Fruit fly (Drosophila melanogaster) whole organism, embryonic: ENCODE results near the gene CG14721.

ENCODE experiments used
- Ada2b ChIP-seq: fragments of 200-800 bp; sonication (Bioruptor generic); IDR thresholded peaks from 2 replicates; pipeline ENCODE4 v1.3.6; 2022; ENCODE audit warnings: missing biosample characterization, missing genetic modification characterization
- B-H2 ChIP-seq: fragments of 200-800 bp; sonication (Bioruptor generic); optimal IDR thresholded peaks from 2 replicates; lab custom pipeline; 2018; ENCODE audit warnings: missing biosample characterization, mild to moderate bottlenecking, missing genetic modification characterization
- CG10267 ChIP-seq: fragments of 200-800 bp; sonication (Bioruptor generic); optimal IDR thresholded peaks from 2 replicates; lab custom pipeline; 2018; ENCODE audit warnings: missing biosample characterization, mild to moderate bottlenecking, missing genetic modification characterization, moderate library complexity
- CG11247 ChIP-seq: fragments of 200-800 bp; sonication (Bioruptor generic); IDR thresholded peaks from 2 replicates; pipeline ENCODE4 v1.3.6; 2022; ENCODE audit warnings: missing biosample characterization, missing genetic modification characterization
- CG11695 ChIP-seq: fragments of 200-800 bp; sonication (Bioruptor generic); IDR thresholded peaks from 3 replicates; pipeline ENCODE4 v1.3.6; 2022; ENCODE audit warnings: missing biosample characterization, missing genetic modification characterization
- CG12236 ChIP-seq: fragments of 200-800 bp; sonication (Bioruptor generic); optimal IDR thresholded peaks from 2 replicates; lab custom pipeline; 2016; ENCODE audit warnings: missing biosample characterization, missing genetic modification characterization
- CG12659 ChIP-seq: fragments of 200-800 bp; sonication (Bioruptor generic); optimal IDR thresholded peaks from 3 replicates; lab custom pipeline; 2017; ENCODE audit warnings: mild to moderate bottlenecking, missing biosample characterization, missing genetic modification reagents, missing genetic modification characterization
- CG14014 ChIP-seq: fragments of 200-800 bp; sonication (Bioruptor generic); IDR thresholded peaks from 2 replicates; pipeline ENCODE4 v1.3.6; 2022; ENCODE audit warnings: missing biosample characterization, missing genetic modification characterization
- CG1602 ChIP-seq: fragments of 200-800 bp; sonication (Bioruptor generic); optimal IDR thresholded peaks from 3 replicates; lab custom pipeline; 2016; ENCODE audit warnings: missing biosample characterization, missing genetic modification characterization
- CG17361 ChIP-seq: fragments of 200-800 bp; sonication (Bioruptor generic); IDR thresholded peaks from 3 replicates; pipeline ENCODE4 v1.3.6; 2022; ENCODE audit warnings: missing biosample characterization, missing genetic modification characterization
- CG17568 ChIP-seq: fragments of 200-800 bp; sonication (Bioruptor generic); optimal IDR thresholded peaks from 2 replicates; lab custom pipeline; 2018; ENCODE audit warnings: missing biosample characterization, mild to moderate bottlenecking, missing genetic modification characterization, moderate library complexity
- CG17612 ChIP-seq: fragments of 200-800 bp; sonication (Bioruptor generic); IDR thresholded peaks from 2 replicates; pipeline ENCODE4 v1.3.6; 2022; ENCODE audit warnings: missing biosample characterization, missing genetic modification characterization
- CG30431 ChIP-seq: fragments of 200-800 bp; sonication (Bioruptor generic); optimal IDR thresholded peaks from 2 replicates; lab custom pipeline; 2017; ENCODE audit warnings: missing biosample characterization, missing genetic modification characterization
- CG3726 ChIP-seq: fragments of 200-800 bp; sonication (Bioruptor generic); IDR thresholded peaks from 3 replicates; pipeline ENCODE4, ENCODE4 v1.3.6; 2022; ENCODE audit warnings: missing biosample characterization, missing genetic modification characterization
- CG3995 ChIP-seq: fragments of 200-800 bp; sonication (Bioruptor generic); optimal IDR thresholded peaks from 3 replicates; lab custom pipeline; 2016; ENCODE audit warnings: missing biosample characterization, missing genetic modification characterization
- CG4328 ChIP-seq: fragments of 200-800 bp; sonication (Bioruptor generic); optimal IDR thresholded peaks from 3 replicates; lab custom pipeline; 2017; ENCODE audit warnings: missing biosample characterization, missing genetic modification reagents, missing genetic modification characterization
- CG6813 ChIP-seq: fragments of 200-800 bp; sonication (Bioruptor generic); optimal IDR thresholded peaks from 2 replicates; lab custom pipeline; 2017; ENCODE audit warnings: missing biosample characterization, missing genetic modification characterization, mild to moderate bottlenecking, moderate library complexity, missing genetic modification reagents
- CG7556 ChIP-seq: fragments of 200-800 bp; sonication (Bioruptor generic); optimal IDR thresholded peaks from 2 replicates; lab custom pipeline; 2017; ENCODE audit warnings: missing biosample characterization, mild to moderate bottlenecking, missing genetic modification characterization
- CG7839 ChIP-seq: fragments of 200-800 bp; sonication (Bioruptor generic); optimal IDR thresholded peaks from 3 replicates; lab custom pipeline; 2018; ENCODE audit warnings: missing biosample characterization, mild to moderate bottlenecking, missing genetic modification characterization, moderate library complexity
- CTCF ChIP-seq: fragments of 200-800 bp; sonication (Bioruptor generic); optimal IDR thresholded peaks from 2 replicates; lab custom pipeline; 2017; ENCODE audit warnings: missing biosample characterization, mild to moderate bottlenecking, missing genetic modification characterization, moderate library complexity
- Chrac-16 ChIP-seq: fragments of 200-800 bp; sonication (Bioruptor generic); optimal IDR thresholded peaks from 3 replicates; lab custom pipeline; 2016; ENCODE audit warnings: missing biosample characterization, missing genetic modification characterization
- Dll ChIP-seq: fragments of 200-800 bp; sonication (Bioruptor generic); IDR thresholded peaks from 4 replicates; pipeline ENCODE4 v1.3.6; 2022; ENCODE audit warnings: missing biosample characterization, missing genetic modification characterization; ENCODE audit not compliant: partially characterized antibody
- Doc2 ChIP-seq: fragments of 200-800 bp; sonication (Bioruptor generic); IDR thresholded peaks from 2 replicates; pipeline ENCODE4 v1.3.6; 2022; ENCODE audit warnings: missing biosample characterization, missing genetic modification characterization
- Drgx ChIP-seq: fragments of 200-800 bp; sonication (Bioruptor generic); IDR thresholded peaks from 2 replicates; pipeline ENCODE4 v1.3.6; 2022; ENCODE audit warnings: missing biosample characterization, missing genetic modification characterization
- H15 ChIP-seq: fragments of 200-800 bp; sonication (Bioruptor generic); IDR thresholded peaks from 3 replicates; pipeline ENCODE4 v1.3.6; 2022; ENCODE audit warnings: missing biosample characterization, missing genetic modification characterization
- Lim3 ChIP-seq: fragments of 200-800 bp; sonication (Bioruptor generic); IDR thresholded peaks from 2 replicates; pipeline ENCODE4 v1.3.6; 2022; ENCODE audit warnings: missing biosample characterization, missing genetic modification characterization
- Lpt ChIP-seq: fragments of >200 bp; optimal IDR thresholded peaks from 2 replicates; lab custom pipeline; 2018; ENCODE audit warnings: missing biosample characterization, missing genetic modification characterization
- Mes4 ChIP-seq: fragments of 200-800 bp; sonication (Bioruptor generic); optimal IDR thresholded peaks from 2 replicates; lab custom pipeline; 2016; ENCODE audit warnings: missing biosample characterization, missing genetic modification characterization
- NC2β ChIP-seq: fragments of 200-800 bp; sonication (Bioruptor generic); optimal IDR thresholded peaks from 2 replicates; lab custom pipeline; 2016; ENCODE audit warnings: missing biosample characterization, missing genetic modification characterization
- NFAT ChIP-seq: fragments of 200-800 bp; sonication (Bioruptor generic); IDR thresholded peaks from 2 replicates; pipeline ENCODE4 v1.3.6; 2022; ENCODE audit warnings: missing biosample characterization, missing genetic modification characterization
- Side ChIP-seq: fragments of 200-800 bp; sonication (Bioruptor generic); optimal IDR thresholded peaks from 2 replicates; lab custom pipeline; 2016; ENCODE audit warnings: missing biosample characterization, missing genetic modification characterization
- YL-1 ChIP-seq: fragments of 200-800 bp; sonication (Bioruptor generic); optimal IDR thresholded peaks from 3 replicates; lab custom pipeline; 2017; ENCODE audit warnings: missing biosample characterization, mild to moderate bottlenecking, missing genetic modification characterization
- ato ChIP-seq: fragments of 200-800 bp; sonication (Bioruptor generic); IDR thresholded peaks from 2 replicates; pipeline ENCODE4 v1.3.6; 2022; ENCODE audit warnings: missing biosample characterization, missing genetic modification characterization; ENCODE audit not compliant: partially characterized antibody
- bab2 ChIP-seq: fragments of 200-800 bp; sonication (Bioruptor generic); optimal IDR thresholded peaks from 2 replicates; lab custom pipeline; 2016; ENCODE audit warnings: missing biosample characterization, missing genetic modification characterization
- btn ChIP-seq: fragments of 200-800 bp; sonication (Bioruptor generic); optimal IDR thresholded peaks from 2 replicates; lab custom pipeline; 2016; ENCODE audit warnings: missing biosample characterization, missing genetic modification characterization
- danr ChIP-seq: fragments of 200-800 bp; sonication (Bioruptor generic); IDR thresholded peaks from 2 replicates; pipeline ENCODE4 v1.3.6; 2022; ENCODE audit warnings: missing biosample characterization, missing genetic modification characterization
- dimm ChIP-seq: fragments of 200-800 bp; sonication (Bioruptor generic); IDR thresholded peaks from 2 replicates; pipeline ENCODE4 v1.3.6; 2022; ENCODE audit warnings: missing biosample characterization, missing genetic modification characterization
- esg ChIP-seq: fragments of 200-800 bp; sonication (Bioruptor generic); conservative IDR thresholded peaks from 2 replicates; pipeline ENCODE4 v1.3.6; 2022; ENCODE audit warnings: missing biosample characterization, missing genetic modification characterization
- gem ChIP-seq: fragments of 200-800 bp; sonication (Bioruptor generic); optimal IDR thresholded peaks from 2 replicates; lab custom pipeline; 2019; ENCODE audit warnings: missing biosample characterization, mild to moderate bottlenecking, missing genetic modification characterization, moderate library complexity
- gfzf ChIP-seq: fragments of 200-800 bp; sonication (Bioruptor generic); optimal IDR thresholded peaks from 2 replicates; lab custom pipeline; 2016; ENCODE audit warnings: missing biosample characterization, mild to moderate bottlenecking, missing genetic modification characterization, moderate library complexity
- lab ChIP-seq: fragments of 200-800 bp; sonication (Bioruptor generic); optimal IDR thresholded peaks from 3 replicates; lab custom pipeline; 2017; ENCODE audit warnings: missing biosample characterization, missing genetic modification characterization, mild to moderate bottlenecking, moderate library complexity, missing genetic modification reagents
- nerfin-2 ChIP-seq: fragments of 200-800 bp; sonication (Bioruptor generic); IDR thresholded peaks from 2 replicates; pipeline ENCODE4 v1.3.6; 2022; ENCODE audit warnings: missing biosample characterization, missing genetic modification characterization; ENCODE audit not compliant: partially characterized antibody
- p53 ChIP-seq: fragments of 200-800 bp; sonication (Bioruptor generic); optimal IDR thresholded peaks from 2 replicates; lab custom pipeline; 2016; ENCODE audit warnings: missing biosample characterization, missing genetic modification characterization
- pnt ChIP-seq: fragments of 200-800 bp; sonication (Bioruptor generic); optimal IDR thresholded peaks from 3 replicates; lab custom pipeline; 2016; ENCODE audit warnings: missing biosample characterization, missing genetic modification characterization
- sim ChIP-seq: fragments of 200-800 bp; sonication (Bioruptor generic); IDR thresholded peaks from 2 replicates; pipeline ENCODE4 v1.3.6; 2022; ENCODE audit warnings: missing biosample characterization, missing genetic modification characterization
- sisA ChIP-seq: fragments of 200-800 bp; sonication (Bioruptor generic); IDR thresholded peaks from 2 replicates; pipeline ENCODE4 v1.3.6; 2022; ENCODE audit warnings: missing biosample characterization, missing genetic modification characterization
- slbo ChIP-seq: fragments of 200-800 bp; sonication (Bioruptor generic); IDR thresholded peaks from 2 replicates; pipeline ENCODE4 v1.3.6; 2022; ENCODE audit warnings: missing biosample characterization, missing genetic modification characterization
- slou ChIP-seq: fragments of 200-800 bp; sonication (Bioruptor generic); optimal IDR thresholded peaks from 3 replicates; lab custom pipeline; 2016; ENCODE audit warnings: missing biosample characterization, missing genetic modification characterization
- tgo ChIP-seq: fragments of 200-800 bp; sonication (Bioruptor generic); IDR thresholded peaks from 3 replicates; pipeline ENCODE4 v1.3.6; 2022; ENCODE audit warnings: missing biosample characterization, missing genetic modification characterization
- tin ChIP-seq: fragments of 200-800 bp; sonication (Bioruptor generic); optimal IDR thresholded peaks from 3 replicates; lab custom pipeline; 2016; ENCODE audit warnings: missing biosample characterization, missing genetic modification characterization

CG14721 gene

dm6 chr3R:11778012-11778865, 43.0 kb downstream of the CG14721 start (continued):
- TF ChIP-seq gem, result peak; percentile 79
- peak; percentile 59; the same call in 1 of the 2 replicates for TF ChIP-seq ato
- TF ChIP-seq slbo (GFP tag; lab: Robert Waterston, UW), result peak; percentile 73
- TF ChIP-seq lab (GFP tag; lab: Kevin White, UChicago), result peak; percentile 63
- TF ChIP-seq CG12236 (GFP tag; lab: Kevin White, UChicago), result no peak
- no peak for TF ChIP-seq gfzf (GFP tag; lab: Kevin White, UChicago)
- peak; percentile 59 for TF ChIP-seq Mes4 (GFP tag; lab: Kevin White, UChicago)
- no peak for TF ChIP-seq B-H2 (GFP tag; lab: Kevin White, UChicago)
- peak; percentile 38 for TF ChIP-seq btn
- no peak for TF ChIP-seq CG3995
- peak; percentile 54 for TF ChIP-seq YL-1
- TF ChIP-seq Lpt, result no peak
- peak; percentile 68 for TF ChIP-seq CG7839 (tag; lab: Kevin White, UChicago)
- peak; percentile 43; the same call in 1 of the 2 replicates for TF ChIP-seq CG11247
- TF ChIP-seq CTCF (GFP tag; lab: Kevin White, UChicago), result no peak
- TF ChIP-seq CG14014, result no peak; the same call in 1 of the 2 replicates
- TF ChIP-seq tin (GFP tag; lab: Kevin White, UChicago), result peak; percentile 31
- peak; percentile 65 for TF ChIP-seq CG30431 (GFP tag; lab: Kevin White, UChicago)
- peak; percentile 25; the same call in 1 of the 2 replicates for TF ChIP-seq NFAT (GFP tag; lab: Robert Waterston, UW)
- peak; percentile 77 for TF ChIP-seq CG12659 (GFP tag; lab: Kevin White, UChicago)
- no peak for TF ChIP-seq Ada2b (GFP tag; lab: Robert Waterston, UW)
- TF ChIP-seq CG3726 (GFP tag; lab: Robert Waterston, UW), result no peak
- peak; percentile 10 for TF ChIP-seq bab2 (GFP tag; lab: Kevin White, UChicago)
- peak; percentile 57 for TF ChIP-seq CG4328 (GFP tag; lab: Kevin White, UChicago)
- TF ChIP-seq Dll (GFP tag; lab: Robert Waterston, UW), result peak; percentile 33; the same call in 1 of the 4 replicates
- TF ChIP-seq Drgx (GFP tag; lab: Robert Waterston, UW), result peak; percentile 6; the same call in 1 of the 2 replicates
- TF ChIP-seq CG17612, result no peak
- no peak for TF ChIP-seq CG17568 (GFP tag; lab: Kevin White, UChicago)
- peak; percentile 48 for TF ChIP-seq danr
- peak; percentile 64 for TF ChIP-seq Side
- peak; percentile 58 for TF ChIP-seq CG1602
- TF ChIP-seq sim (GFP tag; lab: Robert Waterston, UW), result 0 out of 2 replicates have a peak, but pooled peaks have one; percentile 26
- peak; percentile 37; the same call in 1 of the 3 replicates for TF ChIP-seq CG11695 (GFP tag; lab: Robert Waterston, UW)
- peak; percentile 74 for TF ChIP-seq CG6813
- peak; percentile 53; the same call in 1 of the 2 replicates for TF ChIP-seq nerfin-2
- no peak for TF ChIP-seq p53 (GFP tag; lab: Kevin White, UChicago)
- TF ChIP-seq CG17361 (GFP tag; lab: Robert Waterston, UW), result peak; percentile 85
- no peak for TF ChIP-seq Lim3
- TF ChIP-seq NC2β (GFP tag; lab: Kevin White, UChicago), result peak; percentile 59
- TF ChIP-seq tgo, result peak; percentile 57; the same call in 2 of the 3 replicates
- TF ChIP-seq pnt (GFP tag; lab: Kevin White, UChicago), result peak; percentile 40
- TF ChIP-seq H15, result peak; percentile 34; the same call in 1 of the 3 replicates
- TF ChIP-seq slou, result peak; percentile 18
- TF ChIP-seq CG7556, result peak; percentile 92
- TF ChIP-seq dimm (GFP tag; lab: Robert Waterston, UW), result no peak
- TF ChIP-seq sisA (GFP tag; lab: Robert Waterston, UW), result peak; percentile 62
- peak; percentile 51 for TF ChIP-seq CG10267
- TF ChIP-seq esg (GFP tag; lab: Robert Waterston, UW), result peak; percentile 59
- TF ChIP-seq Chrac-16 (GFP tag; lab: Kevin White, UChicago), result peak; percentile 60
- TF ChIP-seq Doc2 (GFP tag; lab: Robert Waterston, UW), result no peak
